Fruit fly (Drosophila melanogaster): ENCODE data around the gene Acsx2.

dm6 chr3R:19813217-19813616, 34.7 kb downstream of the Acsx2 start:
- no peak for TF ChIP-seq jim (GFP tag; optimal IDR thresholded peaks at IDR 0.05)
- no peak for TF ChIP-seq dl (GFP tag; optimal IDR thresholded peaks at IDR 0.05; ENCODE audit: insufficient read depth in 1 of 2, partially characterized antibody in 2 of 2)
- no peak for TF ChIP-seq Hnf4 (GFP tag; optimal IDR thresholded peaks at IDR 0.05)
- no peak for TF ChIP-seq psq (GFP tag; optimal IDR thresholded peaks at IDR 0.05)
- TF ChIP-seq foxo (GFP tag; optimal IDR thresholded peaks at IDR 0.05), result no peak
- TF ChIP-seq Jra (GFP tag; optimal IDR thresholded peaks at IDR 0.05), result no peak
- no peak for TF ChIP-seq CG9705 (GFP tag; optimal IDR thresholded peaks at IDR 0.05)
- no peak for TF ChIP-seq Abd-B (GFP tag; optimal IDR thresholded peaks at IDR 0.05)
- TF ChIP-seq Hr78 (GFP tag; optimal IDR thresholded peaks at IDR 0.05), result no peak
- no peak for TF ChIP-seq CG32264 (GFP tag; optimal IDR thresholded peaks at IDR 0.05)

Data from whole organism, wandering third instar larva.